Fruit fly (Drosophila melanogaster): ENCODE measurements around the gene Nepl15.
A peak's percentile ranks its signal among the peaks of the same experiment; 100 is the strongest.

Gene Nepl15

DNA sequence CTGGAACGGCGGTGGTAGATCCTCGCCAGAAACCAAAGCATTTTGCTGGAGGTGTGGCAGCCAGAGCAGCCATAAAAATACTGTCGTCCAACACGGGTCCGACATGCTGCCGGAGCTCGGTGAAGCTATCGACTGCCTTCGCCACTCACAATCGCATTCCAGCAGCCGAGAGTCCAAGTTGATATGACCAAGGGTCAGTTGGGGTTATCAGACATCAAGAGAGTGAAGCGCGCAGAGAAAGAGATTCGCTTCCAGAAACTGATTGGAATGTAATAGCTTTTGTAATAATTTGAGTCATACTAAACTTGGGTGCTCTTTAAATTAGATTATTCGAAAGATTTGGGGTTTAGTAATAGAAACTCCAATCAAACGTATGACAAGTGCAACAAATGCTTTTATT, 2.4 kb downstream of the Nepl15 start, which contains the start of gene Nepl14:
Nepl14 (minus strand) TSS at position 125 of the 400 bp plus-strand sequence.
- TF ChIP-seq CG17801 (GFP tag; optimal IDR thresholded peaks at IDR 0.05; ENCODE audit: partially characterized antibody): no peak

DNA sequence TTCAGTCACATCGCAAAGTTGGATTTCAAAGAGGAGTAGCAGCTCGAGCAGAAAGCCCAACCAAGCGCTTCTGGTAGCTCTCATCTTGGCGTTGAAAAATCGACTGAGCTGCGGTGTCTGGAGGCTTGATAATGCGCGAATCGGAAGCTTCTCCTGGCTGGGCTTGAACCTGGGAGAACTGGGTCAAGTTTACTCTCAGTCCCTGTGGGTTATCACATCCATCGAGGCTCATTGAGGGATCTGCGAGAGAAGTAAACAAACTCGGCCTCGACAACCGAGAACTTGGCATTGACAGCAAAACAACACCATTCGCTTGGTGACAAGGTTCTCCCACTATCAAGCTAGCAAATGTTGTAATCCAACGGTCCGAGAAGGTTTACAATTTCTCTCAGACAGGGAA, 5.0 kb downstream of the Nepl15 start, which contains the start of gene Nepl13:
Nepl13 (minus strand) TSS at position 89 of the 400 bp plus-strand sequence.
- TF ChIP-seq CG17801 (GFP tag; optimal IDR thresholded peaks at IDR 0.05; ENCODE audit: partially characterized antibody): no peak

DNA sequence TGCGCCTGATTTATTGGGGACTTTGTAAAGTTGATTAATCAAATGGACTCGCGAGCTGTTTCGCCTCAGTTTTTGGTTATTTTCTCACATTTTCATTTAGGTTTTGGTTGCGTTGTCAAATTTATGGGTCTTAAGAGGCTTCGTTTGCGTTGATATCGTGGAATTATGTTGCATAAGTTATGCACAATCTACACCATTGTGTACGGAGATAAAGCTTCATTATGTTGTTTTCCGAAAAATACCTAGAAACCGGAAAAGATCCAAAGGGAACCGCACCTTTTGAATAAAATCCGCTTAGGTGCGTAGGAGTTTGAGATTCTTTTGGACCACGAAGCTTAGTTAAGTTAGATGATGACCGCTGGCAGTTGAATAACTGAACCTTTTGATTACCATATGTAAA, 8.9 kb downstream of the Nepl15 start:
- TF ChIP-seq CG17801 (GFP tag; optimal IDR thresholded peaks at IDR 0.05; ENCODE audit: partially characterized antibody): no peak

DNA sequence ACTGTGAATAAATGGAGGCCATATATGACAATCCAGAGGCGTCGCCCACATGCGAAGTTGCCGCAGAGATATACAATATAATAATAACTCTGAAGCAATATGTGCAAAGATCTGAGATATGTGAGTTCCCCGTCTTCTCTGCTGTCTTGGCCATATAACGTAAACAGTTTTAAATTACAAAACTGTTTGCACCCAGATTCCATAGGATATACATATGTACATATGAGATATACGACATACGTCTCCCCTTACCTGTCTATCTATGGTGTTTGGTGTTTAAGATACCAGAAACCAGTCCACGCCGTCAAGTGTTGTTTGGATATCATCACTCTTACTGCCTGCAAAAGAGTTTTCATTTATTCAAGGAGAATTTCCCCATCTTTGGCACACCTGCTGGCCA, 9.7 kb downstream of the Nepl15 start:
- no peak for TF ChIP-seq CG17801 (GFP tag; optimal IDR thresholded peaks at IDR 0.05; ENCODE audit: partially characterized antibody)

DNA sequence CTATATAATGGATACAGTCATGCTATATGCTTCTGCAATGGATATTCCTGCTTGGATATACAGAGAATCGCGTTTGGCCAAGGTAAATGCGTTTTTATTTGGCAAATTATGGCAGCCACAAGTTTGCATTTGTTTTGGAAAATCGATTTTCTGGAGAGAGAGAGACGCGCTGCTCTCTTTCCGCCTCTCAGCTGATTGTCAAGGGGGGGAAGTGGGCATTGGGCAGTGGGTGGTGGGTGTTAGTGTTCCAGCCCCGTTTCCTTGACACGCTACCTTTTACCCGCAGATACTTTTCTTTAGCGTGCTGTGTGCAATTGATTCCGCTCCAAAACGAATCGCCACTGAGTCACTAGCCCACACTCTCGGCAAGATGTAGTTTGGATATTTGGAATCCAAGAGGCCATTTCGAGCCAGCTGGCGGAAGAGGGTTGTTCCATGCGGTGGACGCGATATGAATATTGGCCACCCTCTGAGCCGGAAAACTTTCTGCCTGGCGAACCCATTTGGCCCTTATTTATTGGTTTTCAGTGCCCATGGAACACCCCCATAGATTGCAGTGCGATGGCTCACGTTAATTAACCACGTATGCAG, 10.7 kb downstream of the Nepl15 start:
- no peak for TF ChIP-seq CG17801 (GFP tag; optimal IDR thresholded peaks at IDR 0.05; ENCODE audit: partially characterized antibody)

DNA sequence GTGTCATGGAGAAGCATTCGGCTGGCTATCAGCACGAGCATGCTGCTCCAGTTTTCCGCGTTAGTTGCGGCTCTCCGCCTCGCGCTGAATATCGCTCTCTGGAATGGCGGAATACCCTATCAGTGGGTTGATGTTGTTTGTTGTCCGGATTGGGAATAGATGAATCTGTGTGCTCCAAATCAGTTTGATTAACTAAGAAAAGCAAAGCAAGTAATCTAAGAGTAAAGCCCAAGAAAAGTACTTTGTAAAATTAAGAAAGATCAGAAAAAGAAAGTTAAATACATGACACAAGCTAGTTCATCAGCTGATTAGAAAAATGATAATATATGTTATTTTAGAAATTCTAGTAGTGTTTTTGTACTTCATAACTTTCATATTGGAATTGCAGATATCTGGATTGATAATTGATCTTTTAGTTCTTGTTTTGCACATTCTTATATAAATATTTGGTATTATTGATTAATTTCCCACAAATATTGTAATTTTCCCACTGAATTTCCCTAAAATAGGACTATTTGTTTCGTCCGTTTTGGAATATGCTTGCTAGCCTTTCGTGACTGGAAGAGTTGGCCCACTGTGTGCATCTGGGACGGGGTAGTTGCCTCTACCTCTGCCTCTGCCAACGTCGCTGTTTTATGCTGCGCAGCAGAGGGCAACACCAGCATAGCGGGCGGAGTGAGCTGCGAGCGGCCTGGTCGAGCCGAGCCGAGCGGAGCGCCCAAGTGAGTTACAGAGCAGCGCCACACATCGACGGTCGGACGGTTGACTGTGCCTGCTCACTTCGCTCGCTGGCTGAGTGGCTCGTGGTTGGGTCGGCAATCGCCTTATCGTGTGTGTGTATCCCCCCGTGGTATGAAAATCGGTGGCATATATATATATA, 11.8 kb downstream of the Nepl15 start:
- TF ChIP-seq CG17801 (GFP tag; optimal IDR thresholded peaks at IDR 0.05; ENCODE audit: partially characterized antibody): no peak

DNA sequence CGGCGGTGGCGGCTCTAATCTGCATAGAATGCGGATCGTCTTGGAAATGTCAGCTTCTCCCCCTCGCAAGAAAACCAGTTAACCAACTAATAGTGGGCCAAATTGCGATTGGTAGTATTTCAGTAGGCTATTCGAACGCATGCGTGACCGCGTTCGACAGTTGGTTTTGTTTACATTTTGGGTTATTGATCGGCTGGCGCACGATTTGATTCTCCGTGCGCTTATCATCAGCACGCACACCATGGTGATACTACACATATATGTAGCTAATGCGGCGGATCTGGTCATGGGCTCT, 12.4 kb downstream of the Nepl15 start:
- no peak for TF ChIP-seq CG17801 (GFP tag; optimal IDR thresholded peaks at IDR 0.05; ENCODE audit: partially characterized antibody)

DNA sequence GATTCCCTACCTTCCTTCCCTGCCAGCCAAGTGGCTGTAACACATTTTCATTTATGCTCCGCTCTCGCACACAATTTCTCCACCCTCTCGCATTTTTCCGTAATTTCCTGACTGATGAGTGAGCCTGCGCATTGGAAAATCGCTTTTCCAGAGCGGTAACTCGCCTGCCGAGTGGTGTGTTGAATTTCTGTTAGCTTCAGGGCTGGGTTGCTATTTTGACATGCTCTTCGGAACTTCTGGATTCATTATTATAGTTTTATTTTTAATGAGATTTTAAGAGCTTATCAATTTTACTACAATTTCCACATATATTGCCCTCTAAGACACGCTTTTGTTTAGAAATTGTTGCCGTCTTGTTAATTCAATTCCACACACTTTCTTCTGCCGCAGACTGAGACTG, 13.0 kb downstream of the Nepl15 start:
- no peak for TF ChIP-seq CG17801 (GFP tag; optimal IDR thresholded peaks at IDR 0.05; ENCODE audit: partially characterized antibody)

DNA sequence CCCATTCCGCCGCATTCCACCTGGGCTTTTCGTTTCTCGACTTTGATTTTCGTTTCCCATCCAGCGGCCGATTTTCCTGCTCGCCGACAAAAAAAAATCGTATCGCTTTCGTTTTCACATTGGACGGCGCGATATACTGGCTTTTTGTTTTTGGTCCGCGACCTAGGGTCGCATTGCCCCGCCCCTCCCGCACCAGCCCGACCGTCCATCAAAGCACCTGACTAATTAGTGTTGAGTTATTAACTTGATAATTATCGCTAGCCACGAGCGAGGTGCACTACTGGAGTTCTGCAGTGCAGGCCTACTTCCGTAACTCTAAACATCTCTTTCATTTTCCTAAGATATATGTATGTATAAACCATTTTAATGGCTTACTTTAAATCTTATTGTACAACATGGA, 14.3 kb downstream of the Nepl15 start:
- no peak for TF ChIP-seq CG17801 (GFP tag; optimal IDR thresholded peaks at IDR 0.05; ENCODE audit: partially characterized antibody)

DNA sequence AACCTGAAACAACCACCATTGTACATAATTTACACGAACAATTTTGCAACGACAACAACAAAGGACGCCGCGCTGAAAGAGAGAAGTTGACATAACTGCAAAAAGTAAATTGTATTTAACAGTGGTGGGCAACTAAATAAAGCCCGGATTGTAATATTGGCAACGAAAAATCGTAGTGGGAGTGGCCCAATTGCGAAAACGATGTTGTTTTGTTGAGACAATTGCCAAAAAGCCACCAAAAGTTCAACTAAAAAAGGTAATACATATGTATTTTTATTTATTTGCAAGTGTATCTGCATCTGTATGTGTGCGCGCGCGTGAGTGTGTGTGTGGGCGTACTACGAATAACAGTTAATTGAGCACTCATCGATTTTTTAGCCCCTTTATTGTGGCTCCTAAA, 14.9 kb downstream of the Nepl15 start:
- TF ChIP-seq CG17801 (GFP tag; optimal IDR thresholded peaks at IDR 0.05; ENCODE audit: partially characterized antibody): no peak

DNA sequence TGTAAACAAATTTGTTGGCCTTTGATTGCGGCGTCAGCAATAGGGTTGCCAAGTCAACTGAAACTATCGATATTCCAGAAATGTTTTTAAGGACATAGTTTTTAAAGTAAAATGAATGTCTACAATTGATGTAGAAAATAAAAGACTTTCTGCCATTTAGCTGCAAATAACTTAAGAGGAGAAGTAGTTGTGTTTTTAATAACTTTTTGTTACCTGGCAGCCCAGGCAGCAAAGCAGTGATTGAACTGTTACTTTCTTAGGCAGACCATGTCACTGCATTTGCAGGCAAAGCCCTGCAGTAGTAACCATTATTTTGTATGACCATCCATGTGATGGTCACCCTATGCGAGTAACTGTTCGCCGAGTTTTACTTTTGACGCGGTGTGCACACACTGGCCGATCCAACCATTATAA, 15.4 kb downstream of the Nepl15 start, which contains the start of the genes rumi, CG7029 and Usp12-46:
rumi (minus strand) TSS at position 64 of the 414 bp plus-strand sequence.
CG7029 (plus strand) TSS at position 368 of the 414 bp plus-strand sequence.
Usp12-46 (plus strand) TSS at position 368 of the 414 bp plus-strand sequence.
- peak; percentile 67 for TF ChIP-seq CG17801 (GFP tag; optimal IDR thresholded peaks at IDR 0.05; ENCODE audit: partially characterized antibody)

DNA sequence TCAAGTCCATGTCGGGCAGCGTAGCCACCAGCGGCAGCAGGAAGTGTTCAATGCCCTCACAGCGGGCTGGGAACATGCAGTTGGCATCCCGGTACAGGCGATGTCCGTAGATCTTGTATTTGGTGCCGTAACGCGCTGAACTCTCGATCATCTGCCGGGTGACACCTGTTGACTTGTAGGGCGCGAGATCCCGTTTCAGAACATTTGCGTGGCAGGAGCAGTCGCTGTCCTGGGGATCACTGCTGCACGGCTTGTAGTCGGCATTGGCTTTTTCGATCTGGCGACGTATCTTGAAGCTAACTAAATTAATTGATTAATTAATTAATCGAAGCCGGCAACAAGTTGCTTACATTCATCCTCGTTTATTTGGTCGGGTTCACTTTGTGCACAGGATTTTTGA, 15.9 kb downstream of the Nepl15 start:
- TF ChIP-seq CG17801 (GFP tag; optimal IDR thresholded peaks at IDR 0.05; ENCODE audit: partially characterized antibody): no peak

DNA sequence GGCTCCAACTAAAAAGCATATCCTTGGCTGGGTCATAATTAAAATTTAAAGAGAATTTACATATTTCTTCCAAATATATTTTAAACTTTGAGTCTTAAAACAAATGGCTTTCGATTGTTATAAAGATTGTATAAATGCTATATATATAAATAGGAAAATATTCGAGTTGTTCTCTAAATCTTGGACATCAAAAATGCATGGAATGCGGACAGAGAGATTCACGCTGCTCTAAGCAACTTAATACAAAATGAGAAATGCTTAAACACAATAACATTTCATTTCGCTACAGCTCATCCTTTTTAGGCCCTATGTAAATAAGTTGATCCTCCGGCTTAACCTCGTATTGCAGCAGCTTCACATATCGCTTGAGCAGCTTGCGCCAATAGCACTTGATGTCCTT, 17.0 kb downstream of the Nepl15 start, which contains the start of gene CG31139:
CG31139 (minus strand) TSS at position 101 of the 400 bp plus-strand sequence.
- TF ChIP-seq CG17801 (GFP tag; optimal IDR thresholded peaks at IDR 0.05; ENCODE audit: partially characterized antibody): no peak

DNA sequence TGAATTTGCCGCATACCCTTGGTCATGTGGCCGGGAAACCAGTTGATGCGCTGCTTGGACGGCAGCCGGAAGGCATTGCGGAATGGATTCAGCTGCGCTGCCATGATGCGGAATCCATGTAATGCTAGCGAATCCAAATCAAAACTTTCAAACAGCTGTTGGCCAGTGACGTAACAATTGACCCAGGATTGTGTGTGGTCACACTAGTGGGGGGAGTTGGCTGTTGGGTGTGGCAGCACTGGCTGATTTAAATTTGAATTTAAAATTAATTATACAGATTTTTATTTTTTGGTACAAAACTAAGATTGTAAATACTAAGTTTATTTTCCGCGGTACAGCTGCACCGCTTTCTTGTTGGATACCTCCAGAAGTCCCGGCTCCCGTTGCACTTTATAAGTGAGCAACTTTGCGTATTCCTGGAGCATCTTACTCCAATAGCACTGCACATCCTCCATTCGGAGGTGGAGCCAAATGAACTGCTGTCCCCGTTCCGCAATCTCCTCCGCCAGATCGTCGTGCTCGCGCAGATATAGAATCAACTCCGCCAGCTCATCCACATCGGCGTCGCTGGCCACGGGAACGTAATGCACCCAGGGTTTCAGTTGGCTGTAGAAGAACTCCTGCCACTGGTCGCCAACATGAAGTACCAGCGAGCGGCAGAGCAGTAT, 18.4 kb downstream of the Nepl15 start, which contains the start of gene CG17141:
CG17141 (minus strand) TSS at position 177 of the 668 bp plus-strand sequence.
- no peak for TF ChIP-seq CG17801 (GFP tag; optimal IDR thresholded peaks at IDR 0.05; ENCODE audit: partially characterized antibody)

DNA sequence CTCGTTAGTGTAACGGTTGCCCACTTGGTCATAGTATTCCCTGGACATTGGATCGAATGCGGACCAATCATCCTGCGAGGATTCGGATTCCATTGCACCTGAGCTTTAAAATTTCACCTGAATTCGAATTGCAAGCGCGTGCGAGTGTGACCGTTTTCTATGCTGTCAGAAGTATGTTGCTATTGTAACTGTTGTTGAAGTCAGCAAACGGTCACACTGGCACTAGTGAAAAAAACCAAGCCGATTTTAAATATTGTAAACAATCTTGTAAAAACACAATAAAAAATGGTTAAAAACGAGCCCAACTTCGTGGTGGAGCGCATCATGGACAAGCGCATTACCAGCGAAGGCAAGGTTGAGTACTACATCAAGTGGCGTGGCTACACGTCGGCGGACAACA, 20.5 kb downstream of the Nepl15 start, which contains the start of the genes vret and HP1c:
vret (minus strand) TSS at position 150 of the 400 bp plus-strand sequence.
HP1c (plus strand) TSS at position 189 of the 400 bp plus-strand sequence.
- TF ChIP-seq CG17801 (GFP tag; optimal IDR thresholded peaks at IDR 0.05; ENCODE audit: partially characterized antibody): no peak

All from ovary, adult (tissue).